Fruit fly (Drosophila melanogaster) whole organism, embryonic: Measurements from ENCODE around the gene CG10418.

Experiments used
- CG17359 ChIP-seq: fragments of 200-800 bp; sonication (Bioruptor generic); optimal IDR thresholded peaks from 3 replicates; lab custom pipeline; 2018; ENCODE audit warnings: missing biosample characterization, mild to moderate bottlenecking, missing genetic modification characterization, moderate library complexity
- CG18619 ChIP-seq: fragments of 200-800 bp; sonication (Bioruptor generic); optimal IDR thresholded peaks from 3 replicates; lab custom pipeline; 2017; ENCODE audit warnings: missing biosample characterization, mild to moderate bottlenecking, missing genetic modification characterization
- CG6175 ChIP-seq: fragments of 200-800 bp; sonication (Bioruptor generic); IDR thresholded peaks from 3 replicates; pipeline ENCODE4 v1.3.6; 2022; ENCODE audit warnings: missing biosample characterization, missing genetic modification characterization
- CG7556 ChIP-seq: fragments of 200-800 bp; sonication (Bioruptor generic); optimal IDR thresholded peaks from 2 replicates; lab custom pipeline; 2017; ENCODE audit warnings: missing biosample characterization, mild to moderate bottlenecking, missing genetic modification characterization
- caup ChIP-seq: fragments of 200-800 bp; sonication (Bioruptor generic); optimal IDR thresholded peaks from 3 replicates; lab custom pipeline; 2017; ENCODE audit warnings: missing biosample characterization, mild to moderate bottlenecking, missing genetic modification characterization, moderate library complexity; ENCODE audit not compliant: severe bottlenecking
- gcm ChIP-seq: fragments of 200-800 bp; sonication (Bioruptor generic); optimal IDR thresholded peaks from 2 replicates; lab custom pipeline; 2019; ENCODE audit warnings: missing biosample characterization, mild to moderate bottlenecking, missing genetic modification characterization, moderate library complexity
- kni ChIP-seq: fragments of 200-800 bp; sonication (Bioruptor generic); optimal IDR thresholded peaks from 3 replicates; lab custom pipeline; 2017; ENCODE audit warnings: mild to moderate bottlenecking, missing biosample characterization, missing genetic modification reagents, missing genetic modification characterization
- ro ChIP-seq: fragments of 200-800 bp; sonication (Bioruptor generic); IDR thresholded peaks from 2 replicates; pipeline ENCODE4 v1.3.6; 2022; ENCODE audit warnings: missing biosample characterization, missing genetic modification characterization
- sisA ChIP-seq: fragments of 200-800 bp; sonication (Bioruptor generic); IDR thresholded peaks from 2 replicates; pipeline ENCODE4 v1.3.6; 2022; ENCODE audit warnings: missing biosample characterization, missing genetic modification characterization
- zen ChIP-seq: fragments of 200-800 bp; sonication (Bioruptor generic); optimal IDR thresholded peaks from 3 replicates; lab custom pipeline; 2018; ENCODE audit warnings: missing biosample characterization, mild to moderate bottlenecking, missing genetic modification characterization, moderate library complexity
- zfh2 ChIP-seq: fragments of 200-800 bp; sonication (Bioruptor generic); optimal IDR thresholded peaks from 2 replicates; lab custom pipeline; 2016; ENCODE audit warnings: missing biosample characterization, missing genetic modification characterization

DNA sequence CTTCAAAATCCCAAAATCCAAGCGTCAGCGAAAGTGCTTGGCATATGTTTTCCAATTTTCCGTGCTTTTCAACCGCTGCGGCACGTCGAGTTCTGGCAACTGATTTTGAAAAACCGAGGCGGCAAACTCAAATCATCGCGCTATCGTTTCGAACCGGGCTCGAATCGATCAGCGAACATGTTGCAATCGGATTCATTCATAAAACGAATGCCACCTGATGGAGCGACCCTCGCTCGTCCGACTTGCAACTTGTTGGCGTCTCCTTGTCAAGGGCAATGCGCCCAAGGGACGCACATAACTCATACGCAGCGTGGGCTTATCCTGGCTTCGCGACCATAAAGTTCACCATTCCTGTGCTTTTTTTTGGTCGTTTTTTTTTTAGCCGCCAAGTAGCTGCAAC is 15.0 kb downstream of the CG10418 start, which contains the start of gene CrzR:
- no peak for TF ChIP-seq zen (tag; lab: Kevin White, UChicago)
- TF ChIP-seq CG18619 (GFP tag; lab: Kevin White, UChicago) = no peak
- no peak for TF ChIP-seq CG7556 (GFP tag; lab: Kevin White, UChicago)
- no peak for TF ChIP-seq CG17359 (tag; lab: Kevin White, UChicago)
- TF ChIP-seq CG6175 (GFP tag; lab: Robert Waterston, UW) = no peak
- TF ChIP-seq caup (GFP tag; lab: Kevin White, UChicago) = no peak
- TF ChIP-seq ro = no peak
- no peak for TF ChIP-seq sisA (GFP tag; lab: Robert Waterston, UW)
- TF ChIP-seq gcm (GFP tag; lab: Kevin White, UChicago) = no peak
- no peak for TF ChIP-seq kni
- no peak for TF ChIP-seq zfh2 (GFP tag; lab: Kevin White, UChicago)
